Fruit fly (Drosophila melanogaster): ENCODE measurements around the gene Burs.

Burs gene

dm6 chr3R:21739750-21740319 lies 29.5 kb upstream of the Burs start, which contains the start of gene CG5849:
TSS of gene CG5849 (plus strand) at chr3R:21740105.
- TF ChIP-seq Rel (GFP tag; optimal IDR thresholded peaks at IDR 0.05) (no peak), Rel (tag; optimal IDR thresholded peaks at IDR 0.05) (peak; percentile 42), fru (GFP tag; optimal IDR thresholded peaks at IDR 0.05) (no peak)

- TF ChIP-seq CrebA (GFP tag; optimal IDR thresholded peaks at IDR 0.05; ENCODE audit: borderline replicate concordance) = peak; percentile 9
- no peak for TF ChIP-seq Rel (GFP tag; optimal IDR thresholded peaks at IDR 0.05)
- TF ChIP-seq Rel (tag; optimal IDR thresholded peaks at IDR 0.05) = peak; percentile 95
- peak; percentile 60 for TF ChIP-seq Jra (GFP tag; optimal IDR thresholded peaks at IDR 0.05)
- TF ChIP-seq Dif (GFP tag; optimal IDR thresholded peaks at IDR 0.05; ENCODE audit: partially characterized antibody) = no peak
Observed at dm6 chr3R:21740766-21741350, 28.5 kb upstream of the Burs start.

DNA sequence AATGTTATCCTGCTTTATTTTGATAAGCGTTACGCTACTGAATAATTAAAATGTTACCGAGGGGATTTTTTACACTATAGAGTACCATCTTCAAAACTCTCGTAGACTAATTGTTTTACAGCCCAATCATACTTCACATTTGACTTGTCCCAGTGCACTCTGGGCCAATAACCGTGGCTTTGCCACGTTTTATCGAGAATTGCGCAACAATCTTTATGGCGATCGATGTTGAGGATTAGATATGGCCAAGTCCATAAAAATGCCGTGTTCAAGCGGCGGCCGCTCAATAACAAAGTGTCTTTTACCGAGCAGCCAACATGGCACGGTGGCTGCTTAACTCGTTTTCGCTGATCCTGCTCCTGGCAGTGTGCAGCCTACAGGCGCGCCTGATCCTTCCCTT lies 24.3 kb upstream of the Burs start, which contains the start of gene CG31343:
CG31343 (plus strand) TSS at position 279 of the 400 bp plus-strand sequence.
- no peak for TF ChIP-seq h (GFP tag; optimal IDR thresholded peaks at IDR 0.05)
- TF ChIP-seq dl (GFP tag; optimal IDR thresholded peaks at IDR 0.05; ENCODE audit: insufficient read depth in 1 of 2, partially characterized antibody in 2 of 2) = no peak
- TF ChIP-seq usp (GFP tag; optimal IDR thresholded peaks at IDR 0.05) = no peak
- no peak for TF ChIP-seq jim (GFP tag; optimal IDR thresholded peaks at IDR 0.05)
- no peak for TF ChIP-seq br (GFP tag; optimal IDR thresholded peaks at IDR 0.05)
- TF ChIP-seq sage (GFP tag; optimal IDR thresholded peaks at IDR 0.05) = no peak
- no peak for TF ChIP-seq CG9705 (GFP tag; optimal IDR thresholded peaks at IDR 0.05)
- no peak for TF ChIP-seq Hr78 (GFP tag; optimal IDR thresholded peaks at IDR 0.05)
- TF ChIP-seq woc (GFP tag; optimal IDR thresholded peaks at IDR 0.05) = no peak
- no peak for TF ChIP-seq rgr (GFP tag; optimal IDR thresholded peaks at IDR 0.05)

dm6 chr3R:21745887-21746286 lies 23.4 kb upstream of the Burs start:
- TF ChIP-seq rgr (GFP tag; optimal IDR thresholded peaks at IDR 0.05) (no peak), fru (GFP tag; optimal IDR thresholded peaks at IDR 0.05) (no peak), woc (GFP tag; optimal IDR thresholded peaks at IDR 0.05) (no peak), Jra (GFP tag; optimal IDR thresholded peaks at IDR 0.05) (no peak), brk (GFP tag; optimal IDR thresholded peaks at IDR 0.05) (no peak), Hr83 (GFP tag; optimal IDR thresholded peaks at IDR 0.05; ENCODE audit: poor library complexity, severe bottlenecking) (no peak), br (GFP tag; optimal IDR thresholded peaks at IDR 0.05) (no peak), Abd-B (GFP tag; optimal IDR thresholded peaks at IDR 0.05) (no peak), Dif (GFP tag; optimal IDR thresholded peaks at IDR 0.05; ENCODE audit: partially characterized antibody) (no peak), sv (GFP tag; optimal IDR thresholded peaks at IDR 0.05) (no peak), pan (optimal IDR thresholded peaks at IDR 0.05) (no peak), HLH106 (tag; optimal IDR thresholded peaks at IDR 0.05) (no peak), dsf (GFP tag; optimal IDR thresholded peaks at IDR 0.05; ENCODE audit: borderline replicate concordance) (no peak), Dfd (GFP tag; optimal IDR thresholded peaks at IDR 0.05) (no peak), Vsx2 (GFP tag; optimal IDR thresholded peaks at IDR 0.05; ENCODE audit: partially characterized antibody) (no peak)

dm6 chr3R:21748954-21749920 lies 20.1 kb upstream of the Burs start, which contains the start of gene CG31233:
TSS of gene CG31233 (plus strand) at chr3R:21749853.
- TF ChIP-seq sv (GFP tag; optimal IDR thresholded peaks at IDR 0.05) = no peak
- no peak for TF ChIP-seq usp (GFP tag; optimal IDR thresholded peaks at IDR 0.05)
- no peak for TF ChIP-seq Vsx2 (GFP tag; optimal IDR thresholded peaks at IDR 0.05; ENCODE audit: partially characterized antibody)
- no peak for TF ChIP-seq tai (GFP tag; optimal IDR thresholded peaks at IDR 0.05)
- TF ChIP-seq lola (GFP tag; optimal IDR thresholded peaks at IDR 0.05) = no peak
- TF ChIP-seq Hr83 (GFP tag; optimal IDR thresholded peaks at IDR 0.05; ENCODE audit: poor library complexity, severe bottlenecking) = no peak
- TF ChIP-seq Jra (GFP tag; optimal IDR thresholded peaks at IDR 0.05) = no peak
- TF ChIP-seq CrebA (GFP tag; optimal IDR thresholded peaks at IDR 0.05; ENCODE audit: borderline replicate concordance) = no peak
- TF ChIP-seq br (GFP tag; optimal IDR thresholded peaks at IDR 0.05) = no peak
- TF ChIP-seq rgr (GFP tag; optimal IDR thresholded peaks at IDR 0.05) = no peak
- no peak for TF ChIP-seq Rel (GFP tag; optimal IDR thresholded peaks at IDR 0.05)
- no peak for TF ChIP-seq Rel (tag; optimal IDR thresholded peaks at IDR 0.05)
- no peak for TF ChIP-seq Myc (optimal IDR thresholded peaks at IDR 0.05)
- no peak for TF ChIP-seq Dfd (GFP tag; optimal IDR thresholded peaks at IDR 0.05)
- TF ChIP-seq dl (GFP tag; optimal IDR thresholded peaks at IDR 0.05; ENCODE audit: insufficient read depth in 1 of 2, partially characterized antibody in 2 of 2) = no peak
